Worm (Caenorhabditis elegans) whole organism, young adult: ENCODE results near the gene R12A1.3.

Experiments used
- B0261.1 ChIP-seq: sonication (generic microtip); optimal IDR thresholded peaks from 2 replicates; lab custom pipeline; 2016; ENCODE audit warnings: mild to moderate bottlenecking, missing genetic modification characterization, moderate library complexity, missing compliant biosample characterization
- C06A6.2 ChIP-seq: fragments of 200-800 bp; sonication (Bioruptor generic); conservative IDR thresholded peaks from 2 replicates; pipeline ENCODE4 v1.3.6; 2022; ENCODE audit warnings: missing genetic modification characterization, missing compliant biosample characterization
- C17E4.6 ChIP-seq: fragments of 200-800 bp; sonication (Bioruptor generic); IDR thresholded peaks from 2 replicates; pipeline ENCODE4 v1.3.6; 2022; ENCODE audit warnings: missing genetic modification reagents, missing genetic modification characterization, missing compliant biosample characterization
- Y79H2A.3 ChIP-seq: fragments of 200-800 bp; sonication (Bioruptor generic); conservative IDR thresholded peaks from 2 replicates; pipeline ENCODE4 v1.3.6; 2022; ENCODE audit warnings: missing genetic modification reagents, missing genetic modification characterization, missing compliant biosample characterization
- ama-1 ChIP-seq, 3 experiments: fragments of 150-350 bp in 1 of 3; sonication (generic microtip) in 2 of 3; optimal IDR thresholded peaks; 2 replicates each; lab custom pipeline; 2014 to 2018; ENCODE audit warnings: missing biosample characterization in 2 of 3, missing genetic modification characterization in 2 of 3, missing genetic modification reagents in 2 of 3
- egl-44 ChIP-seq: fragments of 200-800 bp; sonication (Bioruptor generic); IDR thresholded peaks from 2 replicates; pipeline ENCODE4 v1.3.6; 2022; ENCODE audit warnings: missing genetic modification reagents, missing genetic modification characterization, missing compliant biosample characterization
- hlh-26 ChIP-seq: fragments of 200-800 bp; sonication (Bioruptor generic); conservative IDR thresholded peaks from 2 replicates; pipeline ENCODE4 v1.3.6; 2022; ENCODE audit warnings: missing genetic modification reagents, missing genetic modification characterization, missing compliant biosample characterization
- madf-6 ChIP-seq: fragments of 200-800 bp; sonication (Bioruptor generic); IDR thresholded peaks from 2 replicates; pipeline ENCODE4 v1.3.6; 2022; ENCODE audit warnings: missing genetic modification reagents, missing genetic modification characterization, missing compliant biosample characterization
- mxl-1 ChIP-seq: sonication (generic microtip); optimal IDR thresholded peaks from 2 replicates; lab custom pipeline; 2016; ENCODE audit warnings: missing genetic modification characterization, missing compliant biosample characterization
- snpc-1.1 ChIP-seq: sonication (generic microtip); optimal IDR thresholded peaks from 2 replicates; lab custom pipeline; 2017; ENCODE audit warnings: missing genetic modification characterization, mild to moderate bottlenecking, missing compliant biosample characterization, antibody characterized with exemption, moderate library complexity, missing genotype, missing genetic modification reagents; ENCODE audit not compliant: insufficient read depth
- snpc-4 ChIP-seq, 5 experiments: fragments of 150-350 bp in 1 of 5; sonication (generic microtip) in 4 of 5; optimal IDR thresholded peaks; 2 replicates each; lab custom pipeline; 2014 to 2018; ENCODE audit warnings: missing genetic modification characterization in 5 of 5, missing biosample characterization in 3 of 5, antibody characterized with exemption in 2 of 5, mild to moderate bottlenecking in 2 of 5, missing compliant biosample characterization in 2 of 5, missing genotype in 2 of 5, moderate library complexity in 2 of 5, missing genetic modification reagents in 1 of 5
- ztf-25 ChIP-seq: fragments of 200-800 bp; sonication (Bioruptor generic); IDR thresholded peaks from 2 replicates; pipeline ENCODE4 v1.3.6; 2022; ENCODE audit warnings: missing genetic modification reagents, missing genetic modification characterization, missing compliant biosample characterization
- ztf-28 ChIP-seq: fragments of 200-800 bp; sonication (Bioruptor generic); IDR thresholded peaks from 2 replicates; pipeline ENCODE4 v1.3.6; 2022; ENCODE audit warnings: missing genetic modification reagents, missing genetic modification characterization, missing compliant biosample characterization

DNA sequence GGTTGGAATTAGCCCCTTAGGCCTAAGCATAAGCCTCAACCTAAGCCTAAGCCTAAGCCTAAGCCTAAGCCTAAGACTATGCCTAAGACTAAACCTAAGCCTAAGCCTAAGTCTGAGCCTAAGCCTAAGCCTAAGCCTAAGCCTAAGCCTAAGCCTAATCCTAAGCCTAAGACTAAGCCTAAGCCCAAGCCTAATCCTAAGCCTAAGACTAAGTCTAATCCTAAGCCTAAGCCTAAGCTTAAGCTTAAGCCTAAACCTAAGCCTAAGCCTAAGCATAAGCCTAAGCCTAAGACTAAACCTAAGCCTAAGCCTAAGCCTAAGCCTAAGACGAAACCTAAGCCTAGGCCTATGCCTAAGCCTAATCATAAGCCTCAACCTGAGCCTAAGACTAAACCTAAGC, 2.3 kb downstream of the R12A1.3 start:
- no peak for TF ChIP-seq egl-44 (GFP tag; lab: Robert Waterston, UW)
- no peak for TF ChIP-seq ztf-28 (GFP tag; lab: Robert Waterston, UW)
- no peak for TF ChIP-seq B0261.1
- TF ChIP-seq snpc-1.1 (tag; lab: Kevin White, UChicago), result no peak
- TF ChIP-seq ama-1 (optimal IDR thresholded peaks at IDR 0.05; lab: Kevin White, UChicago), result no peak
- no peak for TF ChIP-seq ama-1 (GFP tag; optimal IDR thresholded peaks at IDR 0.05; lab: Kevin White, UChicago)
- TF ChIP-seq C17E4.6 (GFP tag; lab: Robert Waterston, UW), result no peak
- no peak for TF ChIP-seq madf-6 (GFP tag; lab: Robert Waterston, UW)
- no peak for TF ChIP-seq hlh-26 (GFP tag; lab: Robert Waterston, UW)
- no peak for TF ChIP-seq Y79H2A.3
- TF ChIP-seq snpc-4 (GFP tag; optimal IDR thresholded peaks at IDR 0.05; lab: Kevin White, UChicago), result no peak
- no peak for TF ChIP-seq snpc-4 (tag; optimal IDR thresholded peaks at IDR 0.05; lab: Kevin White, UChicago)
- TF ChIP-seq mxl-1, result no peak
- TF ChIP-seq ztf-25 (GFP tag; lab: Robert Waterston, UW), result no peak
- TF ChIP-seq C06A6.2 (GFP tag; lab: Robert Waterston, UW), result no peak
